Fruit fly (Drosophila melanogaster) whole organism, adult: Measurements from ENCODE around the gene CG43783.

Experiments used
- CG11617 ChIP-seq: fragments of 200-800 bp; sonication (Bioruptor generic); optimal IDR thresholded peaks from 2 replicates; lab custom pipeline; 2017; ENCODE audit warnings: mild to moderate bottlenecking, missing biosample characterization, missing genetic modification reagents, missing genetic modification characterization
- CG12768 ChIP-seq: fragments of 200-800 bp; sonication (Bioruptor generic); optimal IDR thresholded peaks from 2 replicates; lab custom pipeline; 2017; ENCODE audit warnings: missing biosample characterization, missing genetic modification characterization, mild to moderate bottlenecking, moderate library complexity, missing genetic modification reagents
- CG14711 ChIP-seq: fragments of 200-800 bp; sonication (Bioruptor generic); optimal IDR thresholded peaks from 2 replicates; lab custom pipeline; 2018; ENCODE audit warnings: missing biosample characterization, mild to moderate bottlenecking, missing genetic modification characterization, moderate library complexity
- CG1620 ChIP-seq: fragments of 200-800 bp; sonication (Bioruptor generic); optimal IDR thresholded peaks from 2 replicates; lab custom pipeline; 2016; ENCODE audit warnings: missing biosample characterization, missing genetic modification characterization
- CG33017 ChIP-seq: fragments of 200-800 bp; sonication (Bioruptor generic); optimal IDR thresholded peaks from 2 replicates; lab custom pipeline; 2018; ENCODE audit warnings: missing biosample characterization, mild to moderate bottlenecking, missing genetic modification characterization, moderate library complexity
- CG5204 ChIP-seq: fragments of 200-800 bp; sonication (Bioruptor generic); optimal IDR thresholded peaks from 2 replicates; lab custom pipeline; 2016; ENCODE audit warnings: missing biosample characterization, missing genetic modification characterization
- CG7045 ChIP-seq: fragments of 200-800 bp; sonication (Bioruptor generic); optimal IDR thresholded peaks from 2 replicates; lab custom pipeline; 2017; ENCODE audit warnings: missing biosample characterization, mild to moderate bottlenecking, missing genetic modification characterization
- CG7101 ChIP-seq: fragments of 200-800 bp; sonication (Bioruptor generic); optimal IDR thresholded peaks from 2 replicates; lab custom pipeline; 2018; ENCODE audit warnings: missing biosample characterization, mild to moderate bottlenecking, missing genetic modification characterization, moderate library complexity
- Clk ChIP-seq: fragments of 200-800 bp; sonication (Bioruptor generic); optimal IDR thresholded peaks from 2 replicates; lab custom pipeline; 2017; ENCODE audit warnings: missing biosample characterization, missing genetic modification characterization
- Crg-1 ChIP-seq: fragments of 200-800 bp; sonication (Bioruptor generic); optimal IDR thresholded peaks from 2 replicates; lab custom pipeline; 2016; ENCODE audit warnings: missing biosample characterization, missing genetic modification characterization
- Hr96 ChIP-seq: fragments of 200-800 bp; sonication (Bioruptor generic); optimal IDR thresholded peaks from 2 replicates; lab custom pipeline; 2016; ENCODE audit warnings: missing biosample characterization, missing genetic modification characterization
- Mnt ChIP-seq: fragments of 200-800 bp; sonication (Bioruptor generic); optimal IDR thresholded peaks from 2 replicates; lab custom pipeline; 2016; ENCODE audit warnings: missing biosample characterization, mild to moderate bottlenecking, missing genetic modification characterization
- bab1 ChIP-seq: fragments of 200-800 bp; sonication (Bioruptor generic); optimal IDR thresholded peaks from 3 replicates; lab custom pipeline; 2019; ENCODE audit warnings: missing biosample characterization, mild to moderate bottlenecking, missing genetic modification characterization, moderate library complexity
- cic ChIP-seq: fragments of 200-800 bp; sonication (Bioruptor generic); optimal IDR thresholded peaks from 2 replicates; lab custom pipeline; 2017; ENCODE audit warnings: missing biosample characterization, mild to moderate bottlenecking, missing genetic modification characterization, moderate library complexity
- cnc ChIP-seq, 2 experiments: fragments of >200 bp; optimal IDR thresholded peaks; 2 replicates each; lab custom pipeline; 2017
- kay ChIP-seq: fragments of 200-800 bp; sonication (Bioruptor generic); peaks from one replicate; lab custom pipeline; 2016; ENCODE audit warnings: missing biosample characterization, missing genetic modification characterization, borderline replicate concordance
- ovo ChIP-seq: fragments of 200-800 bp; sonication (Bioruptor generic); optimal IDR thresholded peaks from 2 replicates; lab custom pipeline; 2016; ENCODE audit warnings: missing biosample characterization, missing genetic modification characterization
- pad ChIP-seq: fragments of 200-800 bp; sonication (Bioruptor generic); optimal IDR thresholded peaks from 3 replicates; lab custom pipeline; 2017; ENCODE audit warnings: missing biosample characterization, missing genetic modification characterization, mild to moderate bottlenecking, moderate library complexity, missing genetic modification reagents
- tj ChIP-seq: fragments of 200-800 bp; sonication (Bioruptor generic); optimal IDR thresholded peaks from 3 replicates; lab custom pipeline; 2017; ENCODE audit warnings: missing biosample characterization, mild to moderate bottlenecking, missing genetic modification characterization, moderate library complexity
- toe ChIP-seq: fragments of 200-800 bp; sonication (Bioruptor generic); optimal IDR thresholded peaks from 2 replicates; lab custom pipeline; 2016; ENCODE audit warnings: missing biosample characterization, missing genetic modification characterization

CG43783 gene

dm6 chr3L:8979780-8980179 is 25.7 kb upstream of the CG43783 start, which contains the start of gene CG5644:
Gene CG5644 (minus strand): TSS chr3L:8979880.
- TF ChIP-seq CG5204 (GFP tag; lab: Kevin White, UChicago) (no peak), tj (GFP tag; lab: Kevin White, UChicago) (peak; percentile 0)

dm6 chr3L:8978678-8979413 is 24.8 kb upstream of the CG43783 start:
- no peak for TF ChIP-seq kay (GFP tag; lab: Kevin White, UChicago)
- TF ChIP-seq CG5204 (GFP tag; lab: Kevin White, UChicago), result no peak
- peak; percentile 36 for TF ChIP-seq CG11617 (GFP tag; lab: Kevin White, UChicago)
- no peak for TF ChIP-seq CG1620
- peak; percentile 66 for TF ChIP-seq CG7101 (tag; lab: Kevin White, UChicago)
- peak; percentile 51 for TF ChIP-seq CG14711
- peak; percentile 53 for TF ChIP-seq CG7045
- peak; percentile 20 for TF ChIP-seq Crg-1
- peak; percentile 38 for TF ChIP-seq bab1 (GFP tag; lab: Kevin White, UChicago)
- peak; percentile 6 for TF ChIP-seq Mnt
- no peak for TF ChIP-seq cnc (optimal IDR thresholded peaks at IDR 0.05; lab: Kevin White, UChicago)
- no peak for TF ChIP-seq Hr96 (GFP tag; lab: Kevin White, UChicago)
- no peak for TF ChIP-seq Clk (GFP tag; lab: Kevin White, UChicago)
- TF ChIP-seq CG12768 (GFP tag; lab: Kevin White, UChicago), result peak; percentile 31
- no peak for TF ChIP-seq ovo (GFP tag; lab: Kevin White, UChicago)
- peak; percentile 83 for TF ChIP-seq CG33017 (tag; lab: Kevin White, UChicago)
- TF ChIP-seq tj (GFP tag; lab: Kevin White, UChicago), result peak; percentile 21
- TF ChIP-seq cic, result peak; percentile 98
- TF ChIP-seq pad, result no peak

DNA sequence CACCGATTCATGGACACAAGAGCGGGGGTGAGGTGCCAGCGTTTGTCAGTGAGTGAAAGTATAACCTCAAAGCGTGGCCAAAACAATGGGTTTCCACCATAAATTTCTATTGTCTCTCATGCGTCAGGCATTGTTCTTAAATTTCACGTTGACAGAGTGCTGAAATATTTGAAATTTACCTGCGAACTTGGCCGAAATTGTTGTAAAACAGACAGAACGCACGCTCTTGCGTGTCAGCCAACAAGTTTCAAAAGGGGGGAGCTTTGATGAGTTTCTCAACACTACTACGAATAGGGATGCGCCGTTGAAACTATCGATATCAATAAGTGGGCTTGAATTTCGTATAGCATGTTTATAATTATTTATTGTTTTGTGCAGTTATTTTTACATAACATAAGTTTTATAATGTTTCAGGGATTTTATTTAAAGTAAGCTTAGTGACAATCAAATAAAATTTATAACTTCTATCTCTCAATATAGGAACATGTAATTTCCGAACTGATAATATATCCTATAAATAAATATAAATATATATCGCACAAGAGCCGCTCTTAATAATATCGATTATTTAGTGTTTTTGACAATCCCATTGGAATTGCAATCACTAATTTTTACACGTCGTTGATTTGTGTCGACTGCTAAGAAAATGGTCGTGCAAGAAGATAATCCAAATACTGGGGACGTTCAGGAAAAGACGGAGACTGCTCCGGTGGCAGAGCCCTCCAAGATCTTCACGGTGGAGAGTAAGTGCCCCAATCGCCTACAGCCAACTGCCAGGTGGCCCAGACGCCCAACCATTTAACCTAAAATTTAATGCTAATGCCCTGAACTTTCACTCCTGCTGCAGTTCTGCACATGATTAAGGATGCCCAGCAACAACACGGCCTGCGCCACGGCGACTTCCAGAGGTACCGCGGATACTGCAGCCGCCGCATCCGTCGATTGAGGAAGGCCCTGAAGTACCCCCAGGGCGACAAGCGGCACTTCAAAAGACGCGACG is 20.7 kb upstream of the CG43783 start, which contains the start of the genes pix and Srp68:
pix (minus strand) TSS at position 288 of the 1,000 bp plus-strand sequence.
Srp68 (plus strand) TSS at position 569 of the 1,000 bp plus-strand sequence.
- TF ChIP-seq CG11617 (GFP tag; lab: Kevin White, UChicago) (peak; percentile 90), Clk (GFP tag; lab: Kevin White, UChicago) (peak; percentile 58), cic (peak; percentile 55), CG14711 (peak; percentile 73), bab1 (GFP tag; lab: Kevin White, UChicago) (peak; percentile 54), CG7101 (tag; lab: Kevin White, UChicago) (peak; percentile 80), cnc (optimal IDR thresholded peaks at IDR 0.05; lab: Kevin White, UChicago) (no peak), kay (GFP tag; lab: Kevin White, UChicago) (no peak), CG33017 (tag; lab: Kevin White, UChicago) (peak; percentile 62), tj (GFP tag; lab: Kevin White, UChicago) (peak; percentile 58), Crg-1 (peak; percentile 86), CG5204 (GFP tag; lab: Kevin White, UChicago) (no peak), CG12768 (GFP tag; lab: Kevin White, UChicago) (peak; percentile 78), ovo (GFP tag; lab: Kevin White, UChicago) (peak; percentile 74), Hr96 (GFP tag; lab: Kevin White, UChicago) (no peak), toe (GFP tag; lab: Kevin White, UChicago) (no peak), Mnt (peak; percentile 82), CG1620 (peak; percentile 70), pad (peak; percentile 82), CG7045 (peak; percentile 70)

DNA sequence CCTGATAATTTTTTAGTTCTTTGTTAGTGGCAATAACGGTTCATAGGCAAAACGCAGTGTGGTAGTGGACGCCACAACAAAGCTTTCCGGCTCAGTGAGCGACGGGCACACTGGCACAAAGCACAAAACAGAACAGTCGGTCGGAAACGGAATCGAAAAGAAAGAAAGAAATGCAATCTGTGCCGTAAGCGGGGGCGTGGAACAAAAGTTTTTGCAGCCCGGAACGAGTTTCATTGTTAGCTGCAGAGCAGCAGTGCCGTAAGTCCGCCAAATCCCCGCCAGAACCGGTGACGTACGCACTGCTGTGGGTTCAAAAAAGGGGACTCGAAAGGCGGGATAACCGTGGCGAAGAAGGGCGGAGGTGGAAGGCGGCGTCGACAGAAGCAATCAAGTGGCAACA is 14.4 kb upstream of the CG43783 start, which contains the start of gene CG5026:
CG5026 (plus strand) TSS at position 92 of the 400 bp plus-strand sequence.
- no peak for TF ChIP-seq tj (GFP tag; lab: Kevin White, UChicago)
- TF ChIP-seq Crg-1, result no peak
- TF ChIP-seq CG5204 (GFP tag; lab: Kevin White, UChicago), result no peak
- peak; percentile 19 for TF ChIP-seq pad
- TF ChIP-seq ovo (GFP tag; lab: Kevin White, UChicago), result peak; percentile 75
- peak; percentile 51 for TF ChIP-seq CG14711
- no peak for TF ChIP-seq Hr96 (GFP tag; lab: Kevin White, UChicago)
- TF ChIP-seq CG7045, result no peak
- no peak for TF ChIP-seq Clk (GFP tag; lab: Kevin White, UChicago)
- peak; percentile 13 for TF ChIP-seq CG12768 (GFP tag; lab: Kevin White, UChicago)
- no peak for TF ChIP-seq kay (GFP tag; lab: Kevin White, UChicago)
- peak; percentile 35 for TF ChIP-seq CG7101 (tag; lab: Kevin White, UChicago)
- no peak for TF ChIP-seq cnc (optimal IDR thresholded peaks at IDR 0.05; lab: Kevin White, UChicago)
- no peak for TF ChIP-seq CG33017 (tag; lab: Kevin White, UChicago)
- peak; percentile 69 for TF ChIP-seq bab1 (GFP tag; lab: Kevin White, UChicago)
- peak; percentile 36 for TF ChIP-seq Mnt
- TF ChIP-seq cic, result peak; percentile 53
- no peak for TF ChIP-seq CG1620
- TF ChIP-seq CG11617 (GFP tag; lab: Kevin White, UChicago), result peak; percentile 41
- no peak for TF ChIP-seq toe (GFP tag; lab: Kevin White, UChicago)
